Worm (Caenorhabditis elegans) whole organism, L3 larva: ENCODE results near the gene flp-13.

Source experiments
- aly-2 ChIP-seq: fragments of 150-350 bp; optimal IDR thresholded peaks from 2 replicates; lab custom pipeline; 2014; ENCODE audit warnings: missing biosample characterization, missing genetic modification characterization
- ama-1 ChIP-seq: fragments of 150-350 bp; optimal IDR thresholded peaks from 2 replicates; lab custom pipeline; 2018
- ceh-16 ChIP-seq: sonication (generic microtip); optimal IDR thresholded peaks from 2 replicates; lab custom pipeline; 2017; ENCODE audit warnings: missing biosample characterization, missing genetic modification characterization
- ceh-28 ChIP-seq: fragments of 150-350 bp; optimal IDR thresholded peaks from 2 replicates; lab custom pipeline; 2014; ENCODE audit warnings: missing biosample characterization, missing genetic modification reagents, missing genetic modification characterization
- daf-12 ChIP-seq: fragments of 150-350 bp; optimal IDR thresholded peaks from 2 replicates; lab custom pipeline; 2014; ENCODE audit warnings: missing biosample characterization, missing genetic modification reagents, missing genetic modification characterization
- egl-27 ChIP-seq: sonication (generic microtip); optimal IDR thresholded peaks from 4 replicates; lab custom pipeline; 2017; ENCODE audit warnings: missing biosample characterization, missing genetic modification reagents, missing genetic modification characterization
- egl-5 ChIP-seq: fragments of 150-350 bp; optimal IDR thresholded peaks from 2 replicates; lab custom pipeline; 2017; ENCODE audit warnings: missing biosample characterization, missing genetic modification reagents, missing genetic modification characterization, inconsistent platforms
- elt-1 ChIP-seq: fragments of 150-350 bp; optimal IDR thresholded peaks from 2 replicates; lab custom pipeline; 2014; ENCODE audit warnings: missing biosample characterization, missing genetic modification characterization
- elt-2 ChIP-seq: sonication (generic microtip); optimal IDR thresholded peaks from 2 replicates; lab custom pipeline; 2016; ENCODE audit warnings: missing genetic modification reagents, mild to moderate bottlenecking, missing genetic modification characterization, missing compliant biosample characterization
- elt-3 ChIP-seq, 3 experiments: fragments of 150-350 bp in 1 of 3; sonication (generic microtip) in 2 of 3; optimal IDR thresholded peaks; 2 replicates in 2 of 3; 4 replicates in 1 of 3; lab custom pipeline; 2014 to 2017; ENCODE audit warnings: missing biosample characterization in 3 of 3, missing genetic modification characterization in 3 of 3
- eor-1 ChIP-seq, 2 experiments: fragments of 150-350 bp; optimal IDR thresholded peaks; 2 replicates each; lab custom pipeline; 2014 to 2018; ENCODE audit warnings: missing biosample characterization in 2 of 2, missing genetic modification characterization in 2 of 2
- fos-1 ChIP-seq: fragments of 150-350 bp; optimal IDR thresholded peaks from 2 replicates; lab custom pipeline; 2014; ENCODE audit warnings: missing biosample characterization, missing genetic modification characterization
- hmg-11 ChIP-seq: sonication (generic microtip); optimal IDR thresholded peaks from 2 replicates; lab custom pipeline; 2016; ENCODE audit warnings: missing genetic modification characterization, missing compliant biosample characterization
- jun-1 ChIP-seq: fragments of 150-350 bp; optimal IDR thresholded peaks from 2 replicates; lab custom pipeline; 2014; ENCODE audit warnings: missing biosample characterization, missing genetic modification reagents, missing genetic modification characterization
- lin-15B ChIP-seq: fragments of 150-350 bp; optimal IDR thresholded peaks from 2 replicates; lab custom pipeline; 2014; ENCODE audit warnings: missing biosample characterization, missing genetic modification characterization
- mdl-1 ChIP-seq: fragments of 150-350 bp; optimal IDR thresholded peaks from 2 replicates; lab custom pipeline; 2014; ENCODE audit warnings: missing biosample characterization, missing genetic modification characterization
- nfya-1 ChIP-seq: sonication (generic microtip); optimal IDR thresholded peaks from 2 replicates; lab custom pipeline; 2017; ENCODE audit warnings: missing genetic modification characterization, mild to moderate bottlenecking, missing compliant biosample characterization, antibody characterized with exemption, moderate library complexity; ENCODE audit not compliant: insufficient read depth
- nhr-11 ChIP-seq: fragments of 150-350 bp; optimal IDR thresholded peaks from 2 replicates; lab custom pipeline; 2014; ENCODE audit warnings: missing biosample characterization, missing genetic modification characterization
- nhr-12 ChIP-seq: fragments of 150-350 bp; optimal IDR thresholded peaks from 2 replicates; lab custom pipeline; 2014; ENCODE audit warnings: missing biosample characterization, missing genetic modification characterization
- nhr-23 ChIP-seq: fragments of 150-350 bp; optimal IDR thresholded peaks from 2 replicates; lab custom pipeline; 2014; ENCODE audit warnings: missing biosample characterization, missing genetic modification reagents, missing genetic modification characterization
- nhr-237 ChIP-seq: fragments of 150-350 bp; optimal IDR thresholded peaks from 2 replicates; lab custom pipeline; 2014; ENCODE audit warnings: missing biosample characterization, missing genetic modification characterization
- nhr-25 ChIP-seq: sonication (generic microtip); optimal IDR thresholded peaks from 2 replicates; lab custom pipeline; 2017; ENCODE audit warnings: missing biosample characterization, missing genetic modification characterization
- nhr-28 ChIP-seq: fragments of 150-350 bp; optimal IDR thresholded peaks from 2 replicates; lab custom pipeline; 2014; ENCODE audit warnings: missing biosample characterization, missing genetic modification characterization
- nhr-43 ChIP-seq: sonication (generic microtip); optimal IDR thresholded peaks from 2 replicates; lab custom pipeline; 2016; ENCODE audit warnings: mild to moderate bottlenecking, missing genetic modification characterization, missing compliant biosample characterization; ENCODE audit not compliant: poor library complexity, severe bottlenecking
- nhr-76 ChIP-seq: fragments of 150-350 bp; sonication (generic microtip); optimal IDR thresholded peaks from 5 replicates; lab custom pipeline; 2014; ENCODE audit warnings: missing biosample characterization, missing genetic modification characterization
- nhr-77 ChIP-seq: fragments of 150-350 bp; optimal IDR thresholded peaks from 2 replicates; lab custom pipeline; 2014; ENCODE audit warnings: missing biosample characterization, missing genetic modification characterization
- pha-4 ChIP-seq: fragments of 150-350 bp; optimal IDR thresholded peaks from 2 replicates; lab custom pipeline; 2014; ENCODE audit warnings: missing biosample characterization, missing genetic modification reagents, missing genetic modification characterization
- pqm-1 ChIP-seq: fragments of 150-350 bp; optimal IDR thresholded peaks from 2 replicates; lab custom pipeline; 2017; ENCODE audit warnings: missing biosample characterization, missing genetic modification characterization, inconsistent platforms
- sea-2 ChIP-seq: fragments of 150-350 bp; sonication (generic microtip); optimal IDR thresholded peaks from 4 replicates; lab custom pipeline; 2014; ENCODE audit warnings: missing biosample characterization, missing genetic modification reagents, missing genetic modification characterization
- snpc-4 ChIP-seq: fragments of 150-350 bp; optimal IDR thresholded peaks from 2 replicates; lab custom pipeline; 2014; ENCODE audit warnings: missing biosample characterization, missing genetic modification characterization
- tbx-2 ChIP-seq: sonication (generic microtip); optimal IDR thresholded peaks from 2 replicates; lab custom pipeline; 2016; ENCODE audit warnings: mild to moderate bottlenecking, missing genetic modification characterization, missing compliant biosample characterization
- unc-39 ChIP-seq: sonication (generic microtip); optimal IDR thresholded peaks from 4 replicates; lab custom pipeline; 2017; ENCODE audit warnings: missing biosample characterization, missing genetic modification characterization
- unc-62 ChIP-seq: fragments of 150-350 bp; sonication (generic microtip); optimal IDR thresholded peaks from 4 replicates; lab custom pipeline; 2014; ENCODE audit warnings: missing biosample characterization, missing genetic modification reagents, missing genetic modification characterization
- ztf-11 ChIP-seq: fragments of 150-350 bp; optimal IDR thresholded peaks from 2 replicates; lab custom pipeline; 2014; ENCODE audit warnings: missing biosample characterization, missing genetic modification characterization
- ztf-4 ChIP-seq: fragments of 150-350 bp; optimal IDR thresholded peaks from 2 replicates; lab custom pipeline; 2014; ENCODE audit warnings: missing biosample characterization, missing genetic modification characterization

flp-13 gene

ce11 chrIV:7722806-7723205 lies 24.6 kb upstream of the flp-13 start, which contains the start of gene C50F7.6:
Gene C50F7.6 (minus strand): TSS chrIV:7723199.
- peak; percentile 53 for TF ChIP-seq egl-5 (tag; lab: Kevin White, UChicago)
- no peak for TF ChIP-seq aly-2 (tag; lab: Kevin White, UChicago)
- TF ChIP-seq, all 47 proteins: peak for 1

ce11 chrIV:7717916-7718315 lies 19.7 kb upstream of the flp-13 start, which contains the start of gene F33D4.6:
Gene F33D4.6 (minus strand): TSS chrIV:7718016.
- no peak for TF ChIP-seq unc-39 (tag; lab: Kevin White, UChicago)

- TF ChIP-seq pqm-1 (tag; lab: Kevin White, UChicago): peak; percentile 41
- TF ChIP-seq nhr-12 (tag; lab: Kevin White, UChicago): no peak
- no peak for TF ChIP-seq daf-12 (tag; lab: Kevin White, UChicago)
- no peak for TF ChIP-seq ztf-4
- TF ChIP-seq ama-1: no peak
- no peak for TF ChIP-seq eor-1 (tag; optimal IDR thresholded peaks at IDR 0.05; lab: Kevin White, UChicago)
- TF ChIP-seq nhr-23 (tag; lab: Kevin White, UChicago): no peak
- TF ChIP-seq nhr-43 (tag; lab: Kevin White, UChicago): no peak
- TF ChIP-seq elt-2 (tag; lab: Kevin White, UChicago): peak; percentile 59
- TF ChIP-seq ztf-11 (tag; lab: Kevin White, UChicago): no peak
- TF ChIP-seq ceh-28 (tag; lab: Kevin White, UChicago): no peak
- TF ChIP-seq nhr-237 (tag; lab: Kevin White, UChicago): no peak
- TF ChIP-seq tbx-2 (tag; lab: Kevin White, UChicago): no peak
- TF ChIP-seq nhr-77 (tag; lab: Kevin White, UChicago): no peak
- no peak for TF ChIP-seq egl-27 (tag; lab: Kevin White, UChicago)
Measured at ce11 chrIV:7712252-7712651, 14.0 kb upstream of the flp-13 start.

ce11 chrIV:7710824-7711223 lies 12.6 kb upstream of the flp-13 start, which contains the start of gene nhr-8:
Gene nhr-8 (plus strand): TSS chrIV:7710983.
- no peak for TF ChIP-seq elt-3 (tag; optimal IDR thresholded peaks at IDR 0.05; lab: Kevin White, UChicago)
- no peak for TF ChIP-seq nhr-237 (tag; lab: Kevin White, UChicago)
- peak; percentile 42 for TF ChIP-seq fos-1 (tag; lab: Kevin White, UChicago)
- TF ChIP-seq ceh-28 (tag; lab: Kevin White, UChicago): peak; percentile 51
- peak; percentile 99 for TF ChIP-seq elt-2 (tag; lab: Kevin White, UChicago)
- peak; percentile 98 for TF ChIP-seq pqm-1 (tag; lab: Kevin White, UChicago)
- TF ChIP-seq jun-1: peak; percentile 75

- TF ChIP-seq nhr-23 (tag; lab: Kevin White, UChicago) (peak; percentile 67), tbx-2 (tag; lab: Kevin White, UChicago) (peak; percentile 13), lin-15B (tag; lab: Kevin White, UChicago) (peak; percentile 88), nhr-77 (tag; lab: Kevin White, UChicago) (no peak), elt-1 (no peak), nhr-76 (no peak), eor-1 (tag; optimal IDR thresholded peaks at IDR 0.05; lab: Kevin White, UChicago) (no peak), unc-39 (tag; lab: Kevin White, UChicago) (no peak), ceh-16 (tag; lab: Kevin White, UChicago) (no peak), nhr-11 (tag; lab: Kevin White, UChicago) (no peak), ztf-4 (no peak), nhr-28 (tag; lab: Kevin White, UChicago) (no peak), nfya-1 (tag; lab: Kevin White, UChicago) (peak; percentile 68), sea-2 (no peak), snpc-4 (peak; percentile 67), nhr-25 (tag; lab: Kevin White, UChicago) (no peak), pqm-1 (tag; lab: Kevin White, UChicago) (peak; percentile 34), elt-3 (tag; optimal IDR thresholded peaks at IDR 0.05; lab: Kevin White, UChicago) (no peak), mdl-1 (tag; lab: Kevin White, UChicago) (no peak), egl-5 (tag; lab: Kevin White, UChicago) (no peak), unc-62 (GFP tag; lab: Kevin White, UChicago) (no peak), pha-4 (peak; percentile 82), hmg-11 (tag; lab: Kevin White, UChicago) (peak; percentile 57), elt-2 (tag; lab: Kevin White, UChicago) (peak; percentile 35)
Measured at ce11 chrIV:7709701-7710100, 11.5 kb upstream of the flp-13 start, which contains the start of the genes mrpl-1, emc-6 and mrps-24. Gene mrpl-1 (minus strand): TSS chrIV:7709701. Gene emc-6 (minus strand): TSS chrIV:7709736. Gene mrps-24 (plus strand): TSS chrIV:7710045.
